Fruit fly (Drosophila melanogaster): ENCODE measurements around the gene CG16890.

DNA sequence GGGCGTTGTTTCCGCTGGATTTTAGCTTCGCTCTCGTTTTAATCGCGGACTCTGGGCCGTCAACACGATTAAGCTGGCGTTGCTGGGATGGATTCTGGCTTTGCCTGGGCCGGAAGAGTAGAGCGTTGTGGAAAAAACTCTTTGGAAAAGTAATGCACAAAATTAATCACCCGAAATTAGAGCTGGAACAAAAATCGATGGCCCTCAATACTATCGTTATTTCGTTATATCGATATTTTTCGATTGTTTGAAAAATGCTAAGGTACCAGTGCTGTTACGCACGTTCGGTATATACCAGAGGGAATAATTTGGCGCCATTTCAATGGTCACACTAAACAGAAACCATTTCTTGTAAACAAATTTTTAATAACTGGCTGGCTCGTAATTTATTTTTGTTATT is 45.4 kb upstream of the CG16890 start, which contains the start of the genes Arpc1 and Orc5:
- TF ChIP-seq CG34367 (tag; optimal IDR thresholded peaks at IDR 0.05) (no peak), fd96Ca (GFP tag; IDR thresholded peaks at IDR 0.05) (no peak), CG10348 (GFP tag; IDR thresholded peaks at IDR 0.05) (no peak), EcR (GFP tag; optimal IDR thresholded peaks at IDR 0.05) (no peak), CG17806 (tag; optimal IDR thresholded peaks at IDR 0.05) (no peak), Pif1A (GFP tag; optimal IDR thresholded peaks at IDR 0.05) (no peak), rn (GFP tag; IDR thresholded peaks at IDR 0.05) (no peak), Snoo (tag; optimal IDR thresholded peaks at IDR 0.05) (no peak), CG13204 (GFP tag; optimal IDR thresholded peaks at IDR 0.05) (no peak), CG8159 (tag; optimal IDR thresholded peaks at IDR 0.05) (no peak), gl (tag; optimal IDR thresholded peaks at IDR 0.05) (no peak), CG8301 (tag; optimal IDR thresholded peaks at IDR 0.05) (no peak), CG4496 (GFP tag; IDR thresholded peaks at IDR 0.05) (no peak)
